Worm (Caenorhabditis elegans): ENCODE data around the gene catp-2.

Gene catp-2

DNA sequence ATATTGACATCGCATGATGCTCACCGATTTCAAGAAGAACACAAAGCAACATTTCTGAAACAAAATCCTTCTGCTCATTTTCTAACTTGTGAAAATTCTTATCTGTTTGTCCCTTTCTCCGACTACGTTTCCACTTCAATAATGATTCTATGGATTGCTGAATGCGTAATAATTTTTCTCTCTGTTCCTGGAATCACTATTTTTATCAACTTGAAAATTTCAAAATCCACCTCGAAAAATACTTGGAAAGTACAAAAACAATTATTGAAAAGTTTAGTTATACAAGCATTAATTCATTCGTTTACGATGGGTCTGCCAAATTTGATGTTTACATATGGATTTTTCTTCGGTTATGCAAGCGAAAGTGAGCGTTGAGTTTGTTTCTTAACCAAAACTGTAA lies 12.5 kb upstream of the catp-2 start, which contains the start of gene srh-22:
Gene srh-22 (plus strand): TSS at position 301 of the 400 bp plus-strand sequence.
- TF ChIP-seq ztf-23 (GFP tag; IDR thresholded peaks at IDR 0.05) (no peak), ztf-29 (GFP tag; IDR thresholded peaks at IDR 0.05) (no peak), med-1 (GFP tag; optimal IDR thresholded peaks at IDR 0.05; ENCODE audit: insufficient read depth) (no peak), cog-1 (tag; optimal IDR thresholded peaks at IDR 0.05) (no peak), tab-1 (GFP tag; IDR thresholded peaks at IDR 0.05) (no peak), T22C8.4 (GFP tag; IDR thresholded peaks at IDR 0.05) (no peak), ref-1 (GFP tag; conservative IDR thresholded peaks at IDR 0.05) (no peak), klf-2 (GFP tag; conservative IDR thresholded peaks at IDR 0.05) (no peak), flt-1 (GFP tag; IDR thresholded peaks at IDR 0.05) (no peak)

DNA sequence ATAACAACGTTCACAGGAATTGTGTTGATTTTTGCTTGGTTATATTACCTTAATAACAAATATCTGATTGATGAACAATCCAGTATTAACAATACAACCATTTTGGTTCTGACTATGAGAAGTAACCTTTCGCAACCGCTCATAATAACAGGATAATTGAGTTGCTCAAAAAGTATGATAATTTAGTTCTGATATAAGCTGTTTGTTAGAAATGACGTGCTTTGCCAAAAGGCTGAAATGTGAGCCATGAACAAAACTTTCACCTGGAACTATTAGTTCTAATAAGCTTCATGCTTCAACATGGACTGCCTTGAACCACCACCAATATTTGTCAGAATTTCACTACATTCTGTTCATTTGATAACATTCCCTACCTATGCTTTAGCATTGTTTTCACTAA lies 9.9 kb upstream of the catp-2 start, which contains the start of gene srh-20:
Gene srh-20 (plus strand): TSS at position 301 of the 400 bp plus-strand sequence.
- TF ChIP-seq tab-1 (GFP tag; IDR thresholded peaks at IDR 0.05) (no peak), klf-2 (GFP tag; conservative IDR thresholded peaks at IDR 0.05) (no peak), flt-1 (GFP tag; IDR thresholded peaks at IDR 0.05) (no peak), ztf-23 (GFP tag; IDR thresholded peaks at IDR 0.05) (no peak), med-1 (GFP tag; optimal IDR thresholded peaks at IDR 0.05; ENCODE audit: insufficient read depth) (no peak), ztf-29 (GFP tag; IDR thresholded peaks at IDR 0.05) (no peak), T22C8.4 (GFP tag; IDR thresholded peaks at IDR 0.05) (no peak), ref-1 (GFP tag; conservative IDR thresholded peaks at IDR 0.05) (no peak)

DNA sequence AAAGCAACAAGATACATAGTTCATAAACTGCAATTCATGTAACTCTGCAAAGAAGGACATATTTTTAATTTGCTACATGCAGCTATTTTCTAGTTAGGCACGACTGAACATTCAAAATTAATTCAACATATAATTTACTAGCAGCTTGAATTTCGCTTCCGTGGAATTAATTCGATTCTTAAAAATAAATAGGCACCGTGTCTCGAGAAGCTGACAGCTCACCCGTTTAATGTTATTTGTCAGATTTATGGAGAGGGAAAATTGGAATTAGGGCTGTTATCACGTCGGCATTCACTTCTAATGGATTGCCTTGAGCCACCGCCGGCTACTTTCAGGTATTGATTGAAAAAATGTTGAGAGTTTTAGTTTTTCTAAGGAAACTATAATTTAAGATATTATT lies 8.1 kb upstream of the catp-2 start, which contains the start of gene srh-21:
Gene srh-21 (plus strand): TSS at position 301 of the 400 bp plus-strand sequence.
- TF ChIP-seq tab-1 (GFP tag; IDR thresholded peaks at IDR 0.05) = no peak
- no peak for TF ChIP-seq ztf-23 (GFP tag; IDR thresholded peaks at IDR 0.05)
- no peak for TF ChIP-seq med-1 (GFP tag; optimal IDR thresholded peaks at IDR 0.05; ENCODE audit: insufficient read depth)
- TF ChIP-seq T22C8.4 (GFP tag; IDR thresholded peaks at IDR 0.05) = no peak
- no peak for TF ChIP-seq cog-1 (tag; optimal IDR thresholded peaks at IDR 0.05)
- no peak for TF ChIP-seq klf-2 (GFP tag; conservative IDR thresholded peaks at IDR 0.05)
- no peak for TF ChIP-seq ztf-29 (GFP tag; IDR thresholded peaks at IDR 0.05)
- no peak for TF ChIP-seq ref-1 (GFP tag; conservative IDR thresholded peaks at IDR 0.05)

DNA sequence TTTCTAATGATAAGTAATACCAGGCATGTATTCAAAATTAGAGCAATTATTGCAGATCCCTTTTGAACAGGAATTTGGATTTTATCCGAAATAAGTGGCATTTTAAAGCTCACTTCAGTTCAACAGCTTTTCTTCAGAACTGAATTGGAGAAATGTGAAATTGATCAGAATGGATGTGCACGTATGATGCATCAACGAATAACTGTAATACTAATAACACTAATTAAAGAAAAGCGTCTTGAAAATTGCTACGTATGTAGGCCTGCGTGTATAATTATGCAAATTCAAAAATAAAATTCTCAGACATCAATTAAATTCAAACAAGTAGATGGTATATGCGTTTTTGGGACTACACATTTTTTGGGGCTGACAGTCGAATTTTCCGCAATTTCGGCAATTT lies 4.7 kb upstream of the catp-2 start, which contains the start of gene str-205:
Gene str-205 (minus strand): TSS at position 101 of the 400 bp plus-strand sequence.
- no peak for TF ChIP-seq T22C8.4 (GFP tag; IDR thresholded peaks at IDR 0.05)
- TF ChIP-seq ztf-29 (GFP tag; IDR thresholded peaks at IDR 0.05) = no peak
- TF ChIP-seq med-1 (GFP tag; optimal IDR thresholded peaks at IDR 0.05; ENCODE audit: insufficient read depth) = no peak
- no peak for TF ChIP-seq ref-1 (GFP tag; conservative IDR thresholded peaks at IDR 0.05)
- TF ChIP-seq ztf-23 (GFP tag; IDR thresholded peaks at IDR 0.05) = no peak
- no peak for TF ChIP-seq tab-1 (GFP tag; IDR thresholded peaks at IDR 0.05)
- TF ChIP-seq cog-1 (tag; optimal IDR thresholded peaks at IDR 0.05) = no peak
- TF ChIP-seq flt-1 (GFP tag; IDR thresholded peaks at IDR 0.05) = no peak
- TF ChIP-seq klf-2 (GFP tag; conservative IDR thresholded peaks at IDR 0.05) = no peak

DNA sequence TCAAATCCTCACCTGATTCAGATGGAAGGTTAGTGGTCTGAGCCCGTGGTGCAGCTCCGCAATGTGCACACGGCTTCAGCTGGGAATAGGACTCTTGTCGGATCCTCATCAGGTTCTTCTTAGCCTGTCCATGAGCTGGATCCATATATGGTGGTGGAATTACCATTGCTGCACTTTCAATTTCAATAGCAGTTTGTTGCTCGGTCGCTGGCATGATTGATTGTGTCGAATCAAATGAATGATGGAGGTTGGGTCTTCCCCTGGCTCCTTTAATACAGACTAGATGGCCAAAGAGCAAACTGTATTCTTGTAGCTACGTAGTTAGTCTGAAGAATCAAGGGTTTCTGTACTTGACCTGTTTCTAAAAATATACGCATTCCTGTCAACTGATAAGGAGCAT lies 1.7 kb upstream of the catp-2 start, which contains the start of gene C02E7.10:
Gene C02E7.10 (minus strand): TSS at position 232 of the 400 bp plus-strand sequence.
- no peak for TF ChIP-seq flt-1 (GFP tag; IDR thresholded peaks at IDR 0.05)
- TF ChIP-seq cog-1 (tag; optimal IDR thresholded peaks at IDR 0.05) = no peak
- no peak for TF ChIP-seq med-1 (GFP tag; optimal IDR thresholded peaks at IDR 0.05; ENCODE audit: insufficient read depth)
- TF ChIP-seq tab-1 (GFP tag; IDR thresholded peaks at IDR 0.05) = no peak
- TF ChIP-seq T22C8.4 (GFP tag; IDR thresholded peaks at IDR 0.05) = no peak
- no peak for TF ChIP-seq ztf-29 (GFP tag; IDR thresholded peaks at IDR 0.05)
- TF ChIP-seq ref-1 (GFP tag; conservative IDR thresholded peaks at IDR 0.05) = no peak
- TF ChIP-seq ztf-23 (GFP tag; IDR thresholded peaks at IDR 0.05) = no peak
- no peak for TF ChIP-seq klf-2 (GFP tag; conservative IDR thresholded peaks at IDR 0.05)

DNA sequence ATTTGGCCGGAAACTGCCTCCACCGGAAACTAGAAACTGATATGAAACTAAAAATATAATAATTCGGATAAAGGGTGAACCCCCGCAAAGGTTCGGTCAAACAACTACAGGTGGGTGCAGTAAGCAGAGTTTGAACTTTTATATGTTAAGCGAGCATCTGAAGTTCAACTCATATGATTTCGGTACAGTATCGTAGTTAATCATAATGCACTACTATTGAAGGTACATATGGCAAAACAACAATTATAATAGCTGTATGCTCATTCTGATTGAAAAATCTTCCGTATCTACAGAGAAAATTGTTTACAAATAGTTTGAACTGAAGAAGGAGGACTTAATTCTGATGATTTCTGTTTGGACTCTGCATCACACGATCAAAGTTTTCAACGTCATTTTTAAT lies 1.2 kb upstream of the catp-2 start:
- no peak for TF ChIP-seq flt-1 (GFP tag; IDR thresholded peaks at IDR 0.05)
- no peak for TF ChIP-seq ztf-23 (GFP tag; IDR thresholded peaks at IDR 0.05)
- TF ChIP-seq tab-1 (GFP tag; IDR thresholded peaks at IDR 0.05) = no peak
- TF ChIP-seq ztf-29 (GFP tag; IDR thresholded peaks at IDR 0.05) = no peak
- TF ChIP-seq klf-2 (GFP tag; conservative IDR thresholded peaks at IDR 0.05) = no peak
- no peak for TF ChIP-seq T22C8.4 (GFP tag; IDR thresholded peaks at IDR 0.05)
- TF ChIP-seq ref-1 (GFP tag; conservative IDR thresholded peaks at IDR 0.05) = no peak
- no peak for TF ChIP-seq cog-1 (tag; optimal IDR thresholded peaks at IDR 0.05)
- TF ChIP-seq med-1 (GFP tag; optimal IDR thresholded peaks at IDR 0.05; ENCODE audit: insufficient read depth) = no peak

DNA sequence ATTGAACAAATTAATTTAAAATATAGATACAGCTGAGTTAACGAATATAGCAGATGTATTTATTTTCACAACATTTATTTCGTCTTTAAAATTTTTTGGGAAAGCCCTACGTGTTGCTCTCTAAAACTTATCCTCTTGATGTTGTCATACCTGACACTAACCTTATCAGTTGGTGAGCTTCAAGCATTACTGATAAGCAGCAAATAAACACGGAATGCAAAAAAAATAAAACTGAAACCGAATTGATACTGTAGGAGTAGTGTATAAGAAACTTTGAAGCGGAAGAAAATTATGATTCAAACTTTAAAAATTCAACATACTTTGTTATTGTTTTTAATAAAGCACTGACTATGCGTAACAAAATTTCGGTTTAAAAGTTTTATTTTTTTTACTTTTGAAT lies 590 bp downstream of the catp-2 start:
- TF ChIP-seq tab-1 (GFP tag; IDR thresholded peaks at IDR 0.05) (no peak), cog-1 (tag; optimal IDR thresholded peaks at IDR 0.05) (no peak), ref-1 (GFP tag; conservative IDR thresholded peaks at IDR 0.05) (no peak), med-1 (GFP tag; optimal IDR thresholded peaks at IDR 0.05; ENCODE audit: insufficient read depth) (no peak), ztf-29 (GFP tag; IDR thresholded peaks at IDR 0.05) (no peak), flt-1 (GFP tag; IDR thresholded peaks at IDR 0.05) (no peak), ztf-23 (GFP tag; IDR thresholded peaks at IDR 0.05) (no peak), T22C8.4 (GFP tag; IDR thresholded peaks at IDR 0.05) (no peak), klf-2 (GFP tag; conservative IDR thresholded peaks at IDR 0.05) (no peak)

DNA sequence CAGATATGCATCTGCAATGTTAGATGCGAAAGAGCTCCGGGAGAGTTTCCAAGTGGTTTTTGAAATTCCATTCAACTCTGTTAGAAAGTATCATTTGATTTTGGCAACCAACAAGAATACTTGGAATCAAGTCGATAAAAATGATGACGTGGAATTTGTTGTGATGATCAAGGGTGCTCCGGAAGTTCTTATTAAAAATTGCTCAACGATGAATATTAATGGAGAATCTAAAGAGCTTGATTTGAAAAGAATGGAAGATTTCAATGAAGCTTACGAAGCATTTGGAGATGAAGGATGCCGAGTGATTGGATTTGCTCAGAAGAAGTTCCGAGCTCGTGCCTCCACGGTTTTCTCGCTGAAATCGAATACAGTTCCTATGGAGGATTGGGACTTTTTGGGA lies 2.8 kb downstream of the catp-2 start:
- TF ChIP-seq ref-1 (GFP tag; conservative IDR thresholded peaks at IDR 0.05) (no peak), flt-1 (GFP tag; IDR thresholded peaks at IDR 0.05) (no peak), ztf-23 (GFP tag; IDR thresholded peaks at IDR 0.05) (no peak), cog-1 (tag; optimal IDR thresholded peaks at IDR 0.05) (no peak), tab-1 (GFP tag; IDR thresholded peaks at IDR 0.05) (no peak), ztf-29 (GFP tag; IDR thresholded peaks at IDR 0.05) (no peak), med-1 (GFP tag; optimal IDR thresholded peaks at IDR 0.05; ENCODE audit: insufficient read depth) (no peak)

DNA sequence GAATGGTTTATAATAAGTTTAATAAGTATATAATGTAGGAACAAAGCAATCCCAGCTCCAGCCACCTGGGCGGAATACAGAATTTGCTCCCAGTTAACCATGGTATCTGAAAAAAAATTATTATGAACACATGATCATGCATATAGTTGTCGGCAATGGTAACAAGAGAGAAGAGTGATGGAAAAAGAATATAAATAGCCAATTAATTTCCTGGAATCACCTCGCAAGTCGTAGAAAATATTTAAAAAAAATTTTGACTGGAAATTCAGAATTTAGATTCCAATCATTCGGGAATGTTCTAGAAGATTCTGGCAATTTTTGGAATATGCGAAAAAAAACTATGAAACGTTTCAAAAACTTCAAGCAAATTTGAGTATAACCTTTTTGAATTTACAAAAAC lies 9.7 kb downstream of the catp-2 start, which contains the start of gene str-211:
Gene str-211 (minus strand): TSS at position 101 of the 400 bp plus-strand sequence.
- TF ChIP-seq med-1 (GFP tag; optimal IDR thresholded peaks at IDR 0.05; ENCODE audit: insufficient read depth) (no peak), cog-1 (tag; optimal IDR thresholded peaks at IDR 0.05) (no peak), ref-1 (GFP tag; conservative IDR thresholded peaks at IDR 0.05) (no peak), ztf-23 (GFP tag; IDR thresholded peaks at IDR 0.05) (no peak), klf-2 (GFP tag; conservative IDR thresholded peaks at IDR 0.05) (no peak), flt-1 (GFP tag; IDR thresholded peaks at IDR 0.05) (no peak), tab-1 (GFP tag; IDR thresholded peaks at IDR 0.05) (no peak), ztf-29 (GFP tag; IDR thresholded peaks at IDR 0.05) (no peak), T22C8.4 (GFP tag; IDR thresholded peaks at IDR 0.05) (no peak)

Data from whole organism, midembryonic.